Fruit fly (Drosophila melanogaster) whole organism, pupa: Measurements from ENCODE around the gene Rab27.

ENCODE experiments used
- CG10348 ChIP-seq: fragments of 200-800 bp; sonication (Bioruptor generic); IDR thresholded peaks from 2 replicates; pipeline ENCODE4 v1.3.6; 2022; ENCODE audit warnings: missing biosample characterization, missing genetic modification characterization
- CG12605 ChIP-seq: fragments of 200-800 bp; sonication (Bioruptor generic); IDR thresholded peaks from 2 replicates; pipeline ENCODE4 v1.3.6; 2022; ENCODE audit warnings: missing biosample characterization, missing genetic modification characterization
- CG13204 ChIP-seq: fragments of 200-800 bp; sonication (Bioruptor generic); optimal IDR thresholded peaks from 2 replicates; lab custom pipeline; 2018; ENCODE audit warnings: missing biosample characterization, mild to moderate bottlenecking, missing genetic modification characterization, moderate library complexity
- CG14655 ChIP-seq: fragments of 200-800 bp; sonication (Bioruptor generic); optimal IDR thresholded peaks from 3 replicates; lab custom pipeline; 2017; ENCODE audit warnings: mild to moderate bottlenecking, missing biosample characterization, missing genetic modification reagents, missing genetic modification characterization
- CG15710 ChIP-seq: fragments of 200-800 bp; sonication (Bioruptor generic); optimal IDR thresholded peaks from 2 replicates; lab custom pipeline; 2018; ENCODE audit warnings: missing biosample characterization, mild to moderate bottlenecking, missing genetic modification characterization, moderate library complexity
- CG17806 ChIP-seq: fragments of 200-800 bp; sonication (Bioruptor generic); optimal IDR thresholded peaks from 2 replicates; lab custom pipeline; 2018; ENCODE audit warnings: missing biosample characterization, mild to moderate bottlenecking, missing genetic modification characterization, moderate library complexity
- CG32121 ChIP-seq: fragments of 200-800 bp; sonication (Bioruptor generic); IDR thresholded peaks from 2 replicates; pipeline ENCODE4 v1.3.6; 2022; ENCODE audit warnings: missing biosample characterization, missing genetic modification characterization
- CG34367 ChIP-seq: fragments of 200-800 bp; sonication (Bioruptor generic); optimal IDR thresholded peaks from 2 replicates; lab custom pipeline; 2018; ENCODE audit warnings: missing biosample characterization, mild to moderate bottlenecking, missing genetic modification characterization
- CG4496 ChIP-seq: fragments of 200-800 bp; sonication (Bioruptor generic); IDR thresholded peaks from 3 replicates; pipeline ENCODE4 v1.3.6; 2022; ENCODE audit warnings: missing biosample characterization, missing genetic modification characterization
- CG8159 ChIP-seq: fragments of 200-800 bp; sonication (Bioruptor generic); optimal IDR thresholded peaks from 3 replicates; lab custom pipeline; 2018; ENCODE audit warnings: missing biosample characterization, mild to moderate bottlenecking, missing genetic modification characterization, moderate library complexity
- CG8301 ChIP-seq: fragments of 200-800 bp; sonication (Bioruptor generic); optimal IDR thresholded peaks from 2 replicates; lab custom pipeline; 2018; ENCODE audit warnings: missing biosample characterization, mild to moderate bottlenecking, missing genetic modification characterization
- CG9948 ChIP-seq: fragments of 200-800 bp; sonication (Bioruptor generic); optimal IDR thresholded peaks from 2 replicates; lab custom pipeline; 2018; ENCODE audit warnings: missing biosample characterization, mild to moderate bottlenecking, missing genetic modification characterization, moderate library complexity
- D1 ChIP-seq: fragments of 200-800 bp; sonication (Bioruptor generic); optimal IDR thresholded peaks from 2 replicates; lab custom pipeline; 2018; ENCODE audit warnings: missing biosample characterization, mild to moderate bottlenecking, missing genetic modification characterization, moderate library complexity
- EcR ChIP-seq: fragments of 200-800 bp; sonication (Bioruptor generic); optimal IDR thresholded peaks from 3 replicates; lab custom pipeline; 2019; ENCODE audit warnings: missing biosample characterization, missing genetic modification characterization, mild to moderate bottlenecking, moderate library complexity, missing genetic modification reagents
- Ets98B ChIP-seq: fragments of 200-800 bp; sonication (Bioruptor generic); IDR thresholded peaks from 2 replicates; pipeline ENCODE4 v1.3.6; 2022; ENCODE audit warnings: missing biosample characterization, missing genetic modification characterization
- Pif1A ChIP-seq: fragments of 200-800 bp; sonication (Bioruptor generic); optimal IDR thresholded peaks from 3 replicates; lab custom pipeline; 2016; ENCODE audit warnings: missing biosample characterization, missing genetic modification characterization
- Pif1B ChIP-seq: fragments of 200-800 bp; sonication (Bioruptor generic); optimal IDR thresholded peaks from 3 replicates; lab custom pipeline; 2016; ENCODE audit warnings: missing biosample characterization, missing genetic modification characterization
- Snoo ChIP-seq: fragments of 200-800 bp; sonication (Bioruptor generic); optimal IDR thresholded peaks from 3 replicates; lab custom pipeline; 2017; ENCODE audit warnings: missing biosample characterization, mild to moderate bottlenecking, missing genetic modification characterization, inconsistent platforms
- fd96Ca ChIP-seq: fragments of 200-800 bp; sonication (Bioruptor generic); IDR thresholded peaks from 3 replicates; pipeline ENCODE4 v1.3.6; 2022; ENCODE audit warnings: missing biosample characterization, missing genetic modification characterization
- gl ChIP-seq: fragments of 200-800 bp; sonication (Bioruptor generic); optimal IDR thresholded peaks from 2 replicates; lab custom pipeline; 2018; ENCODE audit warnings: missing biosample characterization, mild to moderate bottlenecking, missing genetic modification characterization
- rn ChIP-seq: fragments of 200-800 bp; sonication (Bioruptor generic); IDR thresholded peaks from 2 replicates; pipeline ENCODE4 v1.3.6; 2022; ENCODE audit warnings: missing biosample characterization, missing genetic modification characterization

Gene Rab27

DNA sequence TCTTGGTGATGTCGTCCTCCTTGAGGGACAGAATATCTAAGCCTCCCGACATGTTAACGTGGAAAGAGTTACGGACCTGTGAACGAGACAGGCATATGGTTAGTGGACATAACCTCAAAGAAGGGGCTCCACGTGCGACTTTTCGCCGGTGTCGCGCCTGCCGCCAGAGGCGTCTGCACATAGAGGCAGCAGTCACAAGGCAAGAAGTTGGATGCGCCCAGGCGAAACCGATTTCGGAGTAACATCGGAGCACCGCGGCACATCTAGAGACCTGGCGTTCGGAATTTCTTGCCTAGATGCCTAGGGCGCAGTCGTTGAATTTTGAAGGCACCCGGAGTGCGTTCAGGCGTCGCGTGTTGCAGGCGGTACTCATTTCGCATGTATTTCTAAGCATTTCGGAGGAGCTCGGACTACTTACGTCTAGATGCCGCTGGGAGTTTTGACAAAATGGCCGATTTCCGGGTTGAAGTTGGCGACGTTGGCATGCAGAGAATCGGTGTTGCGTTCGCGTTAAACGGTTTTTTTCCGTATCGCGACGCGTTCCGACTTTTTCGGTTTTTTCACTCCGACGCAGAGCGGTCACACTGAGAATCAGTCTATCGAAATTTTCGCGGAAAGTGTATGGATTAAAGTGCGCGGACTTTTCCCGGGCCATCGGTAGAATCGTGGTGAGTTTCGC lies 6.2 kb upstream of the Rab27 start, which contains the start of the genes sta and inc:
Gene sta (minus strand): TSS at position 574 of the 679 bp plus-strand sequence.
Gene inc (plus strand): TSS at position 640 of the 679 bp plus-strand sequence.
- TF ChIP-seq CG13204 (GFP tag; lab: Kevin White, UChicago), result peak; percentile 41
- TF ChIP-seq CG8159 (tag; lab: Kevin White, UChicago), result peak; percentile 43
- peak; percentile 21 for TF ChIP-seq CG9948 (tag; lab: Kevin White, UChicago)
- TF ChIP-seq CG17806 (tag; lab: Kevin White, UChicago), result no peak
- no peak for TF ChIP-seq Pif1B (GFP tag; lab: Kevin White, UChicago)
- TF ChIP-seq CG15710 (tag; lab: Kevin White, UChicago), result peak; percentile 38
- TF ChIP-seq CG8301 (tag; lab: Kevin White, UChicago), result peak; percentile 16
- no peak for TF ChIP-seq CG10348
- peak; percentile 30 for TF ChIP-seq Pif1A
- peak; percentile 51; the same call in 1 of the 3 replicates for TF ChIP-seq fd96Ca (GFP tag; lab: Robert Waterston, UW)
- TF ChIP-seq CG32121 (GFP tag; lab: Robert Waterston, UW), result no peak
- TF ChIP-seq rn (GFP tag; lab: Robert Waterston, UW), result no peak
- TF ChIP-seq gl (tag; lab: Kevin White, UChicago), result peak; percentile 41
- TF ChIP-seq D1 (tag; lab: Kevin White, UChicago), result no peak
- peak; percentile 46 for TF ChIP-seq CG12605 (GFP tag; lab: Robert Waterston, UW)
- no peak for TF ChIP-seq EcR
- peak; percentile 77 for TF ChIP-seq Snoo (tag; lab: Kevin White, UChicago)
- TF ChIP-seq Ets98B (GFP tag; lab: Robert Waterston, UW), result peak; percentile 40; the same call in 1 of the 2 replicates
- TF ChIP-seq CG14655 (GFP tag; lab: Kevin White, UChicago), result no peak
- peak; percentile 69 for TF ChIP-seq CG4496 (GFP tag; lab: Robert Waterston, UW)
- TF ChIP-seq CG34367 (tag; lab: Kevin White, UChicago), result peak; percentile 44
- TF ChIP-seq, all 21 proteins: peak for 13

DNA sequence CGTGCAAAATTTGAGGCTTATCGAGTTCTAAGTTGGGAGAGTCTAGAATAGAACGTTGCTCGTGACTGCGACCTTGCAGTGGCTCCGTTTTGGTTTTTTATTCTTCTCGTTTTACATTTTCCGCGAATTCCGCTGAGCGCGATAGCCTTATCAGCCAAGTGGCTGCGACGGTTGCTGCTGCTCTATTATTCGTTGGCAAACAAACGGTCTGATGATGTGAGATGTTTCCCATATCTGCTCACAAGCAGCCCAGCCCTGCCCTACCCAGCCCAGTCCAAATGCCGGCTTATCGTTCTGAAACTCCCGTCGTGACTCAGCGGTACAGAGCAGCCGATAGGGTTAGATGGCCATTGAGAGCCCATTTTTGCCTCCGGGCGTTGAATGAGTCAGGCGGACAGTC lies 3.7 kb upstream of the Rab27 start:
- TF ChIP-seq D1 (tag; lab: Kevin White, UChicago) (no peak), CG4496 (GFP tag; lab: Robert Waterston, UW) (no peak)
- TF ChIP-seq, all 21 proteins: peak for 0

DNA sequence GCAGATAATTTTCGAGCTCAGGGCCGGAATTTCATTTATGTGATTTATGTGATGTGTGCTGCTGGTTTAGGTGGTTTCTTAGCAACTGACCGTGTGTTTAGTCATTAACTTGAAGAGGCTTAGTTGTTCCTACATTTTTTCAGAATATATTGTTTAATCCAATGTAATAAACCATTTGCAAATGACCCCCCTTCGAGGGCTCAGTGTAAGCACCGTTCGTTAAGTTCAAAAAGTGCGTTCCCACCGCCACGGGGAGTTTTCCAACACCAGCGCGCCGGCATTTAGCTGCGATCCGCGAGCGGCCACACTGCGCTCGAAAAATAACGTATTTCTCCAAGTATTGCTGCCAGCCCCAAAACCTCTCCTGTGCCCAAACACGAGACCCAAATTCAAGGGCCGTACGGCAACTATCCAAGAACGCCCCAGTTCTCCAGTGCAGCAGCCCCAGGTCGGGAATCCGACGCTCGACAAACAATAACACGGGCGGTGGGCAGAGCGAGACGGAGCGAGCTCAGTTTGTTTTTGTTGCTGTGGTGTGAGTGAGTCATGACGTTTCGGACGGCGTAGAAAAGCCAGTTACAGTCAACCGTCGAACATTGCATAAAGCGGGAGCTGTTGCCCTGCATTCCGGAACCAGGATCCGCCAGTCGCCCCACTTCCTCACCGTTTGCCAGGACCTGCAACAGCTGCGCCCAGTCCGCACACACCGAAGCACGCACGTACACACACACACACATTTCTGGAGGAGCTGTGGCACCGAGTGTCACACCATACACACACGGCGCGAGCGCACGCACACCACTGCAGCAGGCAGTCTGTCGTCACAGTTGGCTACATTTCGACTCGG lies 1.7 kb upstream of the Rab27 start, which contains the start of gene rush:
Gene rush (plus strand): TSS at position 277 of the 847 bp plus-strand sequence.
- TF ChIP-seq CG4496 (GFP tag; lab: Robert Waterston, UW) (peak; percentile 60), CG8301 (tag; lab: Kevin White, UChicago) (no peak), fd96Ca (GFP tag; lab: Robert Waterston, UW) (peak; percentile 28; the same call in 1 of the 3 replicates), CG8159 (tag; lab: Kevin White, UChicago) (peak; percentile 16)
- TF ChIP-seq, all 21 proteins: peak for 3

DNA sequence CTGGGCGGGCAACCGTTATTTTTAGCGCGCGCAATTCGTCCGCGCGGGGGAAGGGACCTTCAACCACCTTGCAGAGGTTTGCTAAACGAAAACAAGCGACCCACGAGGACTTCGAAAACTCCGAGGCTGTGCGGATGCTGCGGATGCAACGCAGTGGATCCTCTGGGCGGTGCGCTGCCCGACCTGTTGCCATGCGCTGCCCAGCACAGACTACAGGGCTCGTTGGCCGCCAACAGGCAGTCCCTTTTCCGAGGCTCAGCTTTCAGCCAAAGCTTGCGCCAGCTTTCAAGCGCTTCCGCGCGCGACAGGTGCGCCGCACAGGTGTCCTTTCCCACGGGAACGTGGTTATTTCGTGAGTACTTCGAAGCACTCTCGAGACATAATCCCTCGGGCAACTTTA lies 338 bp downstream of the Rab27 start:
- no peak for TF ChIP-seq CG14655 (GFP tag; lab: Kevin White, UChicago)
- no peak for TF ChIP-seq CG8301 (tag; lab: Kevin White, UChicago)
- TF ChIP-seq CG4496 (GFP tag; lab: Robert Waterston, UW), result no peak
- peak; percentile 56; the same call in 1 of the 2 replicates for TF ChIP-seq CG12605 (GFP tag; lab: Robert Waterston, UW)

DNA sequence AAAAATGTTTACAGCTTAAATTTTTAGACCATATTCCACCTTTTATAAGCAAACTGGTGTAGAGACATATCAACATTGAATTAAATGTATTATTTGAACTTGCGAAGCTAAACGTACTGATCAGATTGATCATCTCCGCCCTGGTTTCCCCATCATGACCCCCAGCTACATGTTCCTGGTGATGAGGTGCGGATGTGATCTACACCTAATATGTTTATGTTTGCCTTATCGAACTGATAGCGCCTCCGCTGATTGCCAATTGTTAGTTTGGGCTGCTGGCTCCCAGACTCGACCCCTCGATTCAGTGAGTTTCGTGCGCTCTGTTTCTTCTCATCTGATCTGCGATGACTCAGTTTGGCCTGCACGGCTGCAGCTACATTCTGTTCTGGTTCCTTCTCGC lies 4.6 kb downstream of the Rab27 start, which contains the start of gene CG14780:
Gene CG14780 (plus strand): TSS at position 301 of the 400 bp plus-strand sequence.
- no peak for TF ChIP-seq Pif1A
- TF ChIP-seq Snoo (tag; lab: Kevin White, UChicago), result no peak
- no peak for TF ChIP-seq D1 (tag; lab: Kevin White, UChicago)
- TF ChIP-seq CG15710 (tag; lab: Kevin White, UChicago), result no peak
- TF ChIP-seq CG32121 (GFP tag; lab: Robert Waterston, UW), result no peak

DNA sequence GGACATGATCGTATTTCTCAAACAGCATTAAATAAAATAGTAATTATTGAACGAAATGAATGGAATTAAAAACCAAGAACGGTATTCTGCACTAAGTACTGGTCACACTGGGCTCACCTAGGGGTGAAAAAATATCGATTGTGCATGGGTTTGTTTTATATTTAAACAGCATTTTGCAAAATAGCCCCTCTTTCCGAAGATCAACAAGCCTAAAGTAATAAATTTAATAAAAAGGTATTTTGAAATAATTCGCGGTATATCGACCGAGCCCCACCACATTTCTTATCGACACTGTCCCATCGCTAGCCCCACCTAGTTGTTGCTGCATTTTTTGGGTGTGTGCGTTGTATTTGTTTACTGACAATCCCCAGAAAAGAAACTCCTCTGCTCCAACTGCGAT lies 6.2 kb downstream of the Rab27 start, which contains the start of gene pck:
Gene pck (plus strand): TSS at position 105 of the 400 bp plus-strand sequence.
- TF ChIP-seq CG32121 (GFP tag; lab: Robert Waterston, UW), result peak; percentile 47; the same call in 1 of the 2 replicates
- peak; percentile 52; the same call in 1 of the 2 replicates for TF ChIP-seq Ets98B (GFP tag; lab: Robert Waterston, UW)
- TF ChIP-seq CG10348, result no peak
- peak; percentile 27 for TF ChIP-seq CG17806 (tag; lab: Kevin White, UChicago)
- TF ChIP-seq CG4496 (GFP tag; lab: Robert Waterston, UW), result peak; percentile 70
- peak; percentile 78 for TF ChIP-seq fd96Ca (GFP tag; lab: Robert Waterston, UW)
- peak; percentile 29 for TF ChIP-seq CG9948 (tag; lab: Kevin White, UChicago)
- TF ChIP-seq CG8159 (tag; lab: Kevin White, UChicago), result peak; percentile 1
- no peak for TF ChIP-seq Pif1B (GFP tag; lab: Kevin White, UChicago)
- no peak for TF ChIP-seq CG14655 (GFP tag; lab: Kevin White, UChicago)
- no peak for TF ChIP-seq CG34367 (tag; lab: Kevin White, UChicago)
- peak; percentile 10 for TF ChIP-seq Snoo (tag; lab: Kevin White, UChicago)
- TF ChIP-seq gl (tag; lab: Kevin White, UChicago), result no peak
- peak; percentile 18 for TF ChIP-seq CG15710 (tag; lab: Kevin White, UChicago)
